Fruit fly (Drosophila melanogaster): Measurements from ENCODE around the gene Ent1.

DNA sequence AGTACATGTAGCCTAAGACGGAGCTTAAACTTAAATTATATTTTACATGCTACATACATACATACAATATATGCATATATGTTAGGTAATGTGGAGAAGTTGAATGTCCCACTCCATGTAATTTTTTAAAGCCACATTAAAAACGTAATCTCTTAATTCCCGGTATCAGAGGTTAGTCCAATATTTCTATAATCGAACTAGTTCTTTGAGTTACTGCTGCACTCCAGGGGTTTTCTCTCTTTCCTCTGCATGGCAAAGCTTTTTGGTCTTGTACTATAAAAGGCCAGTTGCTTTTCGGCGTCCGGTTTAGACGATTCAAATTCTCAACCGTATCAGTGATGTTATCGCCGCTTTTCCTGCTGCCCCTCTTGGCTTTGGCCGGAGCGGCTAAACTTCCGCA is 35.9 kb downstream of the Ent1 start, which contains the start of gene CG33127:
- TF ChIP-seq CG4496 (GFP tag; IDR thresholded peaks at IDR 0.05) (no peak), CG13204 (GFP tag; optimal IDR thresholded peaks at IDR 0.05) (no peak), Pif1B (GFP tag; optimal IDR thresholded peaks at IDR 0.05) (no peak), CG9948 (tag; optimal IDR thresholded peaks at IDR 0.05) (no peak), rn (GFP tag; IDR thresholded peaks at IDR 0.05) (no peak), Pif1A (GFP tag; optimal IDR thresholded peaks at IDR 0.05) (no peak), CG34367 (tag; optimal IDR thresholded peaks at IDR 0.05) (no peak), EcR (GFP tag; optimal IDR thresholded peaks at IDR 0.05) (no peak)

Data from whole organism, pupa.